Worm (Caenorhabditis elegans): ENCODE data around the gene F53F4.17.

ce11 chrV:13598370-13598769, 10.4 kb downstream of the F53F4.17 start:
- TF ChIP-seq lin-39 (tag; optimal IDR thresholded peaks at IDR 0.05) (no peak), nhr-11 (tag; optimal IDR thresholded peaks at IDR 0.05) (no peak), snpc-4 (tag; optimal IDR thresholded peaks at IDR 0.05) (no peak), ceh-9 (tag; optimal IDR thresholded peaks at IDR 0.05) (no peak), elt-2 (tag; optimal IDR thresholded peaks at IDR 0.05) (no peak), nhr-237 (tag; optimal IDR thresholded peaks at IDR 0.05) (no peak), jun-1 (tag; optimal IDR thresholded peaks at IDR 0.05) (no peak)

All from whole organism, L3 larva.